Worm (Caenorhabditis elegans) whole organism, young adult: ENCODE results near the gene rps-3.
A peak's percentile ranks its signal among the peaks of the same experiment; 100 is the strongest.

Source experiments
- B0035.1 ChIP-seq: sonication (generic microtip); optimal IDR thresholded peaks from 2 replicates; lab custom pipeline; 2016; ENCODE audit warnings: missing genetic modification characterization, mild to moderate bottlenecking, missing compliant biosample characterization, missing genotype, missing genetic modification reagents
- C06A6.2 ChIP-seq: fragments of 200-800 bp; sonication (Bioruptor generic); conservative IDR thresholded peaks from 2 replicates; pipeline ENCODE4 v1.3.6; 2022; ENCODE audit warnings: missing genetic modification characterization, missing compliant biosample characterization
- D2030.7 ChIP-seq: fragments of 200-800 bp; sonication (Bioruptor generic); IDR thresholded peaks from 2 replicates; pipeline ENCODE4 v1.3.6; 2022; ENCODE audit warnings: missing genetic modification reagents, missing genetic modification characterization, missing compliant biosample characterization
- F10E7.11 ChIP-seq: sonication (generic microtip); optimal IDR thresholded peaks from 2 replicates; lab custom pipeline; 2017; ENCODE audit warnings: mild to moderate bottlenecking, missing genetic modification characterization, moderate library complexity, missing compliant biosample characterization
- F49E8.2 ChIP-seq: sonication (generic microtip); optimal IDR thresholded peaks from 3 replicates; lab custom pipeline; 2017; ENCODE audit warnings: missing genetic modification characterization, mild to moderate bottlenecking, missing compliant biosample characterization, antibody characterized with exemption, moderate library complexity; ENCODE audit not compliant: insufficient read depth
- F55B11.4 ChIP-seq: sonication (generic microtip); optimal IDR thresholded peaks from 2 replicates; lab custom pipeline; 2016; ENCODE audit warnings: missing compliant biosample characterization, missing genetic modification characterization, borderline replicate concordance; ENCODE audit not compliant: insufficient read depth
- F57C9.4 ChIP-seq: sonication (generic microtip); optimal IDR thresholded peaks from 2 replicates; lab custom pipeline; 2017; ENCODE audit warnings: mild to moderate bottlenecking, missing genetic modification characterization, missing compliant biosample characterization
- T07F8.4 ChIP-seq: sonication (generic microtip); optimal IDR thresholded peaks from 2 replicates; lab custom pipeline; 2016; ENCODE audit warnings: mild to moderate bottlenecking, missing genetic modification characterization, moderate library complexity, missing compliant biosample characterization
- Y67H2A.10 ChIP-seq: fragments of 200-800 bp; sonication (Bioruptor generic); conservative IDR thresholded peaks from 2 replicates; pipeline ENCODE4 v1.3.6; 2022; ENCODE audit warnings: missing genetic modification reagents, missing genetic modification characterization, missing compliant biosample characterization
- ama-1 ChIP-seq, 3 experiments: fragments of 150-350 bp in 1 of 3; sonication (generic microtip) in 2 of 3; optimal IDR thresholded peaks; 2 replicates each; lab custom pipeline; 2014 to 2018; ENCODE audit warnings: missing biosample characterization in 2 of 3, missing genetic modification characterization in 2 of 3, missing genetic modification reagents in 2 of 3
- attf-5 ChIP-seq: fragments of 200-800 bp; sonication (Bioruptor generic); optimal IDR thresholded peaks from 2 replicates; lab custom pipeline; 2018; ENCODE audit warnings: mild to moderate bottlenecking, missing genetic modification characterization, missing compliant biosample characterization
- ceh-58 ChIP-seq: fragments of 200-800 bp; sonication (Bioruptor generic); IDR thresholded peaks from 2 replicates; pipeline ENCODE4 v1.3.6; 2022; ENCODE audit warnings: missing genetic modification characterization, missing compliant biosample characterization
- ceh-79 ChIP-seq: sonication (generic microtip); optimal IDR thresholded peaks from 2 replicates; lab custom pipeline; 2017; ENCODE audit warnings: mild to moderate bottlenecking, missing genetic modification characterization, missing compliant biosample characterization
- ceh-91 ChIP-seq: fragments of 200-800 bp; sonication (Bioruptor generic); IDR thresholded peaks from 2 replicates; pipeline ENCODE4 v1.3.6; 2022; ENCODE audit warnings: missing genetic modification reagents, missing genetic modification characterization, missing compliant biosample characterization
- dpff-1 ChIP-seq: sonication (generic microtip); optimal IDR thresholded peaks from 2 replicates; lab custom pipeline; 2017; ENCODE audit warnings: mild to moderate bottlenecking, missing genetic modification characterization, missing compliant biosample characterization
- efl-1 ChIP-seq: fragments of 150-350 bp; optimal IDR thresholded peaks from 2 replicates; lab custom pipeline; 2014; ENCODE audit warnings: missing biosample characterization, missing genetic modification reagents, missing genetic modification characterization
- ekl-4 ChIP-seq: fragments of 200-800 bp; sonication (Bioruptor generic); IDR thresholded peaks from 2 replicates; pipeline ENCODE4 v1.3.6; 2022; ENCODE audit warnings: missing genetic modification reagents, missing genetic modification characterization, missing compliant biosample characterization
- fkh-3 ChIP-seq: sonication (generic microtip); optimal IDR thresholded peaks from 2 replicates; lab custom pipeline; 2016; ENCODE audit warnings: mild to moderate bottlenecking, missing genetic modification characterization, missing compliant biosample characterization
- hlh-12 ChIP-seq: sonication (generic microtip); optimal IDR thresholded peaks from 2 replicates; lab custom pipeline; 2016; ENCODE audit warnings: missing genetic modification characterization, missing compliant biosample characterization
- hrde-1 ChIP-seq: sonication (generic microtip); optimal IDR thresholded peaks from 2 replicates; lab custom pipeline; 2016; ENCODE audit warnings: missing genetic modification characterization, mild to moderate bottlenecking, missing compliant biosample characterization, moderate library complexity, missing genotype, missing genetic modification reagents, borderline replicate concordance
- hsf-1 ChIP-seq: fragments of 200-800 bp; sonication (Bioruptor generic); IDR thresholded peaks from 2 replicates; pipeline ENCODE4 v1.3.6; 2022; ENCODE audit warnings: missing genetic modification reagents, missing genetic modification characterization, missing compliant biosample characterization
- lin-35 ChIP-seq, 3 experiments: fragments of 150-350 bp in 2 of 3; sonication (generic microtip) in 1 of 3; optimal IDR thresholded peaks; 2 replicates each; lab custom pipeline; 2014 to 2018; ENCODE audit warnings: missing biosample characterization in 3 of 3, missing genetic modification characterization in 3 of 3, missing genetic modification reagents in 3 of 3
- lir-1 ChIP-seq: fragments of 200-800 bp; sonication (Bioruptor generic); conservative IDR thresholded peaks from 2 replicates; pipeline ENCODE4 v1.3.6; 2022; ENCODE audit warnings: missing genetic modification reagents, missing genetic modification characterization, missing compliant biosample characterization
- lsl-1 ChIP-seq: fragments of 200-800 bp; sonication (Bioruptor generic); optimal IDR thresholded peaks from 2 replicates; lab custom pipeline; 2018; ENCODE audit warnings: mild to moderate bottlenecking, missing genetic modification characterization, moderate library complexity, missing compliant biosample characterization
- lsy-27 ChIP-seq: sonication (generic microtip); optimal IDR thresholded peaks from 2 replicates; lab custom pipeline; 2017; ENCODE audit warnings: missing genetic modification characterization, mild to moderate bottlenecking, missing compliant biosample characterization, antibody characterized with exemption, missing genotype, borderline replicate concordance; ENCODE audit not compliant: insufficient read depth
- madf-6 ChIP-seq: fragments of 200-800 bp; sonication (Bioruptor generic); IDR thresholded peaks from 2 replicates; pipeline ENCODE4 v1.3.6; 2022; ENCODE audit warnings: missing genetic modification reagents, missing genetic modification characterization, missing compliant biosample characterization
- pbrm-1 ChIP-seq: fragments of 200-800 bp; sonication (Bioruptor generic); IDR thresholded peaks from 2 replicates; pipeline ENCODE4 v1.3.6; 2022; ENCODE audit warnings: missing genetic modification reagents, missing genetic modification characterization, missing compliant biosample characterization
- pha-4 ChIP-seq: fragments of 150-350 bp; sonication (generic microtip); optimal IDR thresholded peaks from 2 replicates; lab custom pipeline; 2014; ENCODE audit warnings: missing biosample characterization, missing genetic modification reagents, missing genetic modification characterization
- repo-1 ChIP-seq: sonication (generic microtip); optimal IDR thresholded peaks from 2 replicates; lab custom pipeline; 2017; ENCODE audit warnings: mild to moderate bottlenecking, missing genetic modification characterization, missing compliant biosample characterization
- rpc-1 ChIP-seq, 2 experiments: fragments of 150-350 bp in 1 of 2; sonication (generic microtip) in 1 of 2; optimal IDR thresholded peaks; 2 replicates each; lab custom pipeline; 2014 to 2018; ENCODE audit warnings: missing biosample characterization in 1 of 2, missing genetic modification characterization in 1 of 2, missing genetic modification reagents in 1 of 2, missing genotype in 1 of 2
- snpc-1.1 ChIP-seq: sonication (generic microtip); optimal IDR thresholded peaks from 2 replicates; lab custom pipeline; 2017; ENCODE audit warnings: missing genetic modification characterization, mild to moderate bottlenecking, missing compliant biosample characterization, antibody characterized with exemption, moderate library complexity, missing genotype, missing genetic modification reagents; ENCODE audit not compliant: insufficient read depth
- snpc-1.3 ChIP-seq: sonication (generic microtip); optimal IDR thresholded peaks from 2 replicates; lab custom pipeline; 2017; ENCODE audit warnings: missing genetic modification characterization, mild to moderate bottlenecking, missing compliant biosample characterization, antibody characterized with exemption, moderate library complexity, missing genotype, missing genetic modification reagents; ENCODE audit not compliant: insufficient read depth
- unc-130 ChIP-seq: sonication (generic microtip); optimal IDR thresholded peaks from 2 replicates; lab custom pipeline; 2016; ENCODE audit warnings: missing genetic modification reagents, missing genetic modification characterization, missing compliant biosample characterization
- unc-62 ChIP-seq: fragments of 150-350 bp; optimal IDR thresholded peaks from 2 replicates; lab custom pipeline; 2014; ENCODE audit warnings: missing biosample characterization, missing genetic modification reagents, missing genetic modification characterization
- xnd-1 ChIP-seq: sonication (generic microtip); optimal IDR thresholded peaks from 2 replicates; lab custom pipeline; 2016; ENCODE audit warnings: missing genotype, missing genetic modification reagents, missing genetic modification characterization, missing compliant biosample characterization
- zim-3 ChIP-seq: sonication (generic microtip); optimal IDR thresholded peaks from 2 replicates; lab custom pipeline; 2017; ENCODE audit warnings: mild to moderate bottlenecking, missing genetic modification characterization, moderate library complexity, missing compliant biosample characterization
- ztf-25 ChIP-seq: fragments of 200-800 bp; sonication (Bioruptor generic); IDR thresholded peaks from 2 replicates; pipeline ENCODE4 v1.3.6; 2022; ENCODE audit warnings: missing genetic modification reagents, missing genetic modification characterization, missing compliant biosample characterization

The rps-3 gene

ce11 chrIII:6194480-6194879 lies 12.1 kb upstream of the rps-3 start, which contains the start of gene ugt-66:
Gene ugt-66, minus strand, starts transcription at chrIII:6194580.
- no peak for TF ChIP-seq ceh-79 (tag; lab: Kevin White, UChicago)
- no peak for TF ChIP-seq B0035.1
- TF ChIP-seq hlh-12, result no peak
- TF ChIP-seq xnd-1 (tag; lab: Kevin White, UChicago), result no peak
- TF ChIP-seq C06A6.2, result no peak
- TF ChIP-seq ama-1 (optimal IDR thresholded peaks at IDR 0.05; lab: Kevin White, UChicago), result no peak
- TF ChIP-seq ama-1 (GFP tag; optimal IDR thresholded peaks at IDR 0.05; lab: Kevin White, UChicago), result no peak
- TF ChIP-seq F57C9.4 (tag; lab: Kevin White, UChicago), result no peak
- no peak for TF ChIP-seq madf-6
- TF ChIP-seq hsf-1 (GFP tag; lab: Robert Waterston, UW), result no peak
- TF ChIP-seq efl-1 (GFP tag; lab: Kevin White, UChicago), result no peak
- no peak for TF ChIP-seq lin-35 (GFP tag; optimal IDR thresholded peaks at IDR 0.05; lab: Kevin White, UChicago)
- TF ChIP-seq lsy-27 (tag; lab: Kevin White, UChicago), result no peak
- TF ChIP-seq ztf-25 (GFP tag; lab: Robert Waterston, UW), result no peak
- no peak for TF ChIP-seq ceh-91 (GFP tag; lab: Robert Waterston, UW)
- no peak for TF ChIP-seq rpc-1 (optimal IDR thresholded peaks at IDR 0.05; lab: Kevin White, UChicago)
- no peak for TF ChIP-seq rpc-1 (tag; optimal IDR thresholded peaks at IDR 0.05; lab: Kevin White, UChicago)
- no peak for TF ChIP-seq ekl-4 (GFP tag; lab: Robert Waterston, UW)

DNA sequence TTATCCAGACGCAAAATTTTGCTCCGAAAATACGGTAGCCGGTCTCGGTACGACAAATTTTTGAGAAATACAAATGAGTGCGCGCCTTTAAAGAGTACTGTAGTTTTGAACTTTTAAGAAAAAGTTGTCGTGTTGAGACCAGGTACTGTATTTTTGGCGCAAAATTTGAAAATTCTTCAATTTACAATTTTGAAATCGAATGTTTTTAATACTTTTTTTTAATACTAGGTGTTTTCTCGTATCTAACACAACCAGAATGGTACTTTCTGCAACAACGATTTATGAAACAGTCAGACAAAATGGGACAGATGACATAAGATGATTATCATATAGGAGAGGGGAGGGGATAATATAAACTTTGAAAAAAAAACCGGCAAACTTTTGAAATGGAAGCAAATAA lies 10.9 kb upstream of the rps-3 start:
- TF ChIP-seq dpff-1 (peak; percentile 27), F10E7.11 (tag; lab: Kevin White, UChicago) (peak; percentile 33), unc-130 (GFP tag; lab: Kevin White, UChicago) (no peak), fkh-3 (peak; percentile 11), F49E8.2 (tag; lab: Kevin White, UChicago) (peak; percentile 76), pbrm-1 (0 out of 2 replicates have a peak, but pooled peaks have one; percentile 34), D2030.7 (no peak), lir-1 (GFP tag; lab: Robert Waterston, UW) (no peak), snpc-1.1 (tag; lab: Kevin White, UChicago) (no peak), hrde-1 (tag; lab: Kevin White, UChicago) (no peak), unc-62 (GFP tag; lab: Kevin White, UChicago) (no peak), repo-1 (tag; lab: Kevin White, UChicago) (peak; percentile 50), Y67H2A.10 (GFP tag; lab: Robert Waterston, UW) (no peak), F55B11.4 (tag; lab: Kevin White, UChicago) (no peak), B0035.1 (no peak), madf-6 (peak; percentile 56), snpc-1.3 (peak; percentile 18), pha-4 (tag; lab: Kevin White, UChicago) (no peak), zim-3 (tag; lab: Kevin White, UChicago) (no peak), ceh-58 (GFP tag; lab: Robert Waterston, UW) (0 out of 2 replicates have a peak, but pooled peaks have one; percentile 34), T07F8.4 (tag; lab: Kevin White, UChicago) (no peak), lsl-1 (GFP tag; lab: Kevin White, UChicago) (peak; percentile 40), attf-5 (GFP tag; lab: Kevin White, UChicago) (no peak)
